Worm (Caenorhabditis elegans) whole organism, L4 larva: ENCODE measurements around the gene R09E10.1.

Experiments
- F10B5.3 ChIP-seq: sonication (generic microtip); optimal IDR thresholded peaks from 2 replicates; lab custom pipeline; 2016; ENCODE audit warnings: mild to moderate bottlenecking, missing genetic modification characterization, missing compliant biosample characterization
- F49E8.2 ChIP-seq: sonication (generic microtip); optimal IDR thresholded peaks from 2 replicates; lab custom pipeline; 2016; ENCODE audit warnings: missing compliant biosample characterization, mild to moderate bottlenecking, missing genetic modification characterization, borderline replicate concordance
- ZK337.2 ChIP-seq: fragments of 200-800 bp; sonication (Bioruptor generic); IDR thresholded peaks from 2 replicates; pipeline ENCODE4 v1.3.6; 2022; ENCODE audit warnings: missing genetic modification reagents, missing genetic modification characterization, missing compliant biosample characterization
- ZK546.5 ChIP-seq, 2 experiments: sonication (generic microtip); optimal IDR thresholded peaks; 2 replicates each; lab custom pipeline; 2017; ENCODE audit warnings: missing biosample characterization in 2 of 2, missing genetic modification characterization in 2 of 2
- aha-1 ChIP-seq: fragments of 150-350 bp; peaks from one replicate; lab custom pipeline; 2014; ENCODE audit warnings: missing biosample characterization, missing genetic modification characterization
- attf-4 ChIP-seq: sonication (generic microtip); optimal IDR thresholded peaks from 3 replicates; lab custom pipeline; 2017; ENCODE audit warnings: missing biosample characterization, missing genetic modification characterization
- ceh-28 ChIP-seq: fragments of 150-350 bp; optimal IDR thresholded peaks from 2 replicates; lab custom pipeline; 2014; ENCODE audit warnings: missing biosample characterization, missing genetic modification reagents, missing genetic modification characterization
- ceh-32 ChIP-seq: sonication (generic microtip); optimal IDR thresholded peaks from 2 replicates; lab custom pipeline; 2016; ENCODE audit warnings: mild to moderate bottlenecking, missing genetic modification characterization, missing compliant biosample characterization; ENCODE audit not compliant: poor library complexity
- ceh-44 ChIP-seq: fragments of 200-800 bp; sonication (Bioruptor generic); IDR thresholded peaks from 2 replicates; pipeline ENCODE4 v1.3.6; 2022; ENCODE audit warnings: missing genetic modification reagents, missing genetic modification characterization, missing compliant biosample characterization
- cey-2 ChIP-seq: sonication (generic microtip); optimal IDR thresholded peaks from 3 replicates; lab custom pipeline; 2017; ENCODE audit warnings: missing genetic modification characterization, mild to moderate bottlenecking, missing compliant biosample characterization, antibody characterized with exemption, borderline replicate concordance; ENCODE audit not compliant: insufficient read depth
- daf-16 ChIP-seq, 3 experiments: sonication (generic microtip); optimal IDR thresholded peaks; 2 replicates each; lab custom pipeline; 2016 to 2017; ENCODE audit warnings: missing genetic modification characterization in 3 of 3, missing genetic modification reagents in 3 of 3, mild to moderate bottlenecking in 2 of 3, missing compliant biosample characterization in 2 of 3, missing biosample characterization in 1 of 3, moderate library complexity in 1 of 3
- daf-8 ChIP-seq: fragments of 200-800 bp; sonication (Bioruptor generic); IDR thresholded peaks from 2 replicates; pipeline ENCODE4 v1.3.6; 2022; ENCODE audit warnings: missing genetic modification characterization, missing compliant biosample characterization
- dmd-6 ChIP-seq: fragments of 200-800 bp; sonication (Bioruptor generic); IDR thresholded peaks from 2 replicates; pipeline ENCODE4 v1.3.6; 2022; ENCODE audit warnings: missing genetic modification reagents, missing genetic modification characterization, missing compliant biosample characterization
- dmd-9 ChIP-seq: fragments of 200-800 bp; sonication (Bioruptor generic); IDR thresholded peaks from 2 replicates; pipeline ENCODE4 v1.3.6; 2022; ENCODE audit warnings: missing genetic modification reagents, missing genetic modification characterization, missing compliant biosample characterization
- dve-1 ChIP-seq: sonication (generic microtip); optimal IDR thresholded peaks from 2 replicates; lab custom pipeline; 2017; ENCODE audit warnings: antibody characterized with exemption, mild to moderate bottlenecking, missing genetic modification characterization, missing compliant biosample characterization; ENCODE audit not compliant: insufficient read depth
- egl-43 ChIP-seq: fragments of 200-800 bp; sonication (Bioruptor generic); IDR thresholded peaks from 2 replicates; pipeline ENCODE4 v1.3.6; 2022; ENCODE audit warnings: missing genetic modification reagents, missing genetic modification characterization, missing compliant biosample characterization
- hlh-11 ChIP-seq: fragments of 200-800 bp; sonication (Bioruptor generic); optimal IDR thresholded peaks from 2 replicates; lab custom pipeline; 2018; ENCODE audit warnings: mild to moderate bottlenecking, missing genetic modification characterization, missing compliant biosample characterization
- hlh-30 ChIP-seq: sonication (generic microtip); optimal IDR thresholded peaks from 2 replicates; lab custom pipeline; 2017; ENCODE audit warnings: antibody characterized with exemption, mild to moderate bottlenecking, missing genetic modification characterization, missing compliant biosample characterization; ENCODE audit not compliant: insufficient read depth
- jun-1 ChIP-seq: fragments of 150-350 bp; optimal IDR thresholded peaks from 2 replicates; lab custom pipeline; 2014; ENCODE audit warnings: missing biosample characterization, missing genetic modification reagents, missing genetic modification characterization
- lin-1 ChIP-seq: fragments of 200-800 bp; sonication (Bioruptor generic); IDR thresholded peaks from 2 replicates; pipeline ENCODE4 v1.3.6; 2022; ENCODE audit warnings: missing genetic modification reagents, missing genetic modification characterization, missing compliant biosample characterization
- lin-13 ChIP-seq: fragments of 150-350 bp; optimal IDR thresholded peaks from 2 replicates; lab custom pipeline; 2014; ENCODE audit warnings: missing biosample characterization, missing genetic modification reagents, missing genetic modification characterization
- lin-15B ChIP-seq: fragments of 150-350 bp; sonication (generic microtip); optimal IDR thresholded peaks from 3 replicates; lab custom pipeline; 2014; ENCODE audit warnings: missing biosample characterization, missing genetic modification characterization
- madf-5 ChIP-seq, 2 experiments: fragments of 200-800 bp; sonication (Bioruptor generic); IDR thresholded peaks; 2 replicates each; pipeline ENCODE4 v1.3.6; 2022; ENCODE audit warnings: missing compliant biosample characterization in 2 of 2, missing genetic modification characterization in 2 of 2
- mdt-29 ChIP-seq: fragments of 200-800 bp; sonication (Bioruptor generic); IDR thresholded peaks from 2 replicates; pipeline ENCODE4 v1.3.6; 2022; ENCODE audit warnings: missing genetic modification reagents, missing genetic modification characterization, missing compliant biosample characterization
- mep-1 ChIP-seq: fragments of 150-350 bp; sonication (generic microtip); optimal IDR thresholded peaks from 3 replicates; lab custom pipeline; 2014; ENCODE audit warnings: missing biosample characterization, missing genetic modification characterization
- mxl-2 ChIP-seq: fragments of 200-800 bp; sonication (Bioruptor generic); conservative IDR thresholded peaks from 2 replicates; pipeline ENCODE4 v1.3.6; 2022; ENCODE audit warnings: missing genetic modification reagents, missing genetic modification characterization, missing compliant biosample characterization
- nhr-102 ChIP-seq: sonication (generic microtip); optimal IDR thresholded peaks from 2 replicates; lab custom pipeline; 2016; ENCODE audit warnings: mild to moderate bottlenecking, missing genetic modification characterization, moderate library complexity, missing compliant biosample characterization
- nhr-25 ChIP-seq: sonication (generic microtip); optimal IDR thresholded peaks from 2 replicates; lab custom pipeline; 2017; ENCODE audit warnings: missing genetic modification characterization, mild to moderate bottlenecking, missing compliant biosample characterization, antibody characterized with exemption, moderate library complexity, borderline replicate concordance; ENCODE audit not compliant: insufficient read depth
- nhr-41 ChIP-seq: fragments of 200-800 bp; sonication (Bioruptor generic); IDR thresholded peaks from 2 replicates; pipeline ENCODE4 v1.3.6; 2022; ENCODE audit warnings: missing genetic modification reagents, missing genetic modification characterization, missing compliant biosample characterization
- nhr-42 ChIP-seq: fragments of 200-800 bp; sonication (Bioruptor generic); IDR thresholded peaks from 2 replicates; pipeline ENCODE4 v1.3.6; 2022; ENCODE audit warnings: missing genetic modification characterization, missing compliant biosample characterization
- nhr-48 ChIP-seq: sonication (generic microtip); optimal IDR thresholded peaks from 2 replicates; lab custom pipeline; 2016; ENCODE audit warnings: mild to moderate bottlenecking, missing genetic modification characterization, missing compliant biosample characterization
- pqm-1 ChIP-seq: sonication (generic microtip); optimal IDR thresholded peaks from 2 replicates; lab custom pipeline; 2017; ENCODE audit warnings: missing biosample characterization, missing genetic modification characterization
- rbr-2 ChIP-seq: sonication (generic microtip); optimal IDR thresholded peaks from 2 replicates; lab custom pipeline; 2016; ENCODE audit warnings: missing genotype, missing genetic modification characterization, missing compliant biosample characterization
- set-16 ChIP-seq: fragments of 200-800 bp; sonication (Bioruptor generic); IDR thresholded peaks from 2 replicates; pipeline ENCODE4 v1.3.6; 2022; ENCODE audit warnings: missing genetic modification reagents, missing genetic modification characterization, missing compliant biosample characterization
- snpc-1.2 ChIP-seq: fragments of 200-800 bp; sonication (Bioruptor generic); IDR thresholded peaks from 2 replicates; pipeline ENCODE4 v1.3.6; 2022; ENCODE audit warnings: missing genetic modification reagents, missing genetic modification characterization, missing compliant biosample characterization
- unc-39 ChIP-seq: sonication (generic microtip); optimal IDR thresholded peaks from 2 replicates; lab custom pipeline; 2017; ENCODE audit warnings: missing biosample characterization, missing genetic modification characterization
- unc-62 ChIP-seq, 3 experiments: fragments of 150-350 bp in 1 of 3; sonication (generic microtip); optimal IDR thresholded peaks in 2 of 3; peaks in 1 of 3; 1 replicate in 1 of 3; 2 replicates in 2 of 3; lab custom pipeline; 2014 to 2017; ENCODE audit warnings: missing biosample characterization in 3 of 3, missing genetic modification characterization in 3 of 3, missing genetic modification reagents in 3 of 3, missing genotype in 1 of 3
- zfp-3 ChIP-seq: fragments of 200-800 bp; sonication (Bioruptor generic); conservative IDR thresholded peaks from 2 replicates; pipeline ENCODE4 v1.3.6; 2022; ENCODE audit warnings: missing genetic modification reagents, missing genetic modification characterization, missing compliant biosample characterization
- ztf-11 ChIP-seq: fragments of 150-350 bp; optimal IDR thresholded peaks from 2 replicates; lab custom pipeline; 2014; ENCODE audit warnings: missing biosample characterization, missing genetic modification characterization

R09E10.1 gene

DNA sequence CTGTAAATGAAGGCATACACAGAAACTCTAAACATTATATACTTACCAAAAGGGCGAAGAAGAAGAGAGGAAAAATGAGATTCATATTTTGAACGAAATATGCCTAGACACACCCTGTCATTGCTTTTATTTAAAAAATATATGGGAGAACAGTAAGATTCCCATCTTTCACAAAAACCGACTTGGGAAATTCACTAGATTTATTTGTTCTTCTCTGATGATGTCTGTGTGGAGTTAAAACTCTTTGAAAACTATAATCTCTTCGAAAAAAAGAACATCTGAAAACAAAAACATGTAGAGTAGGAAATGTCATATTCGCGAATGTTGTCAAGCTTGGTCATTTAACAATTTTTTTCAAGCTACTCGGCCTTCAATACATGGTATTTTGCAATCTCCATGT lies 12.2 kb downstream of the R09E10.1 start, which contains the start of gene R09E10.8:
R09E10.8 (minus strand) TSS at position 101 of the 400 bp plus-strand sequence.
- TF ChIP-seq nhr-25 (tag; lab: Kevin White, UChicago), result no peak
- no peak for TF ChIP-seq ZK337.2 (GFP tag; lab: Robert Waterston, UW)
- TF ChIP-seq nhr-42, result no peak
- TF ChIP-seq dve-1, result no peak
- TF ChIP-seq dmd-9 (GFP tag; lab: Robert Waterston, UW), result no peak
- TF ChIP-seq jun-1 (tag; lab: Kevin White, UChicago), result no peak
- no peak for TF ChIP-seq rbr-2 (tag; lab: Kevin White, UChicago)
- TF ChIP-seq F49E8.2 (tag; lab: Kevin White, UChicago), result no peak
- no peak for TF ChIP-seq egl-43 (GFP tag; lab: Robert Waterston, UW)
- TF ChIP-seq aha-1 (tag; lab: Kevin White, UChicago), result no peak
- no peak for TF ChIP-seq ZK546.5 (tag; optimal IDR thresholded peaks at IDR 0.05; lab: Kevin White, UChicago)
- no peak for TF ChIP-seq ceh-44
- no peak for TF ChIP-seq mdt-29 (GFP tag; lab: Robert Waterston, UW)
- no peak for TF ChIP-seq snpc-1.2 (GFP tag; lab: Robert Waterston, UW)
- TF ChIP-seq ztf-11, result no peak
- no peak for TF ChIP-seq cey-2 (tag; lab: Kevin White, UChicago)
- no peak for TF ChIP-seq nhr-41 (GFP tag; lab: Robert Waterston, UW)

DNA sequence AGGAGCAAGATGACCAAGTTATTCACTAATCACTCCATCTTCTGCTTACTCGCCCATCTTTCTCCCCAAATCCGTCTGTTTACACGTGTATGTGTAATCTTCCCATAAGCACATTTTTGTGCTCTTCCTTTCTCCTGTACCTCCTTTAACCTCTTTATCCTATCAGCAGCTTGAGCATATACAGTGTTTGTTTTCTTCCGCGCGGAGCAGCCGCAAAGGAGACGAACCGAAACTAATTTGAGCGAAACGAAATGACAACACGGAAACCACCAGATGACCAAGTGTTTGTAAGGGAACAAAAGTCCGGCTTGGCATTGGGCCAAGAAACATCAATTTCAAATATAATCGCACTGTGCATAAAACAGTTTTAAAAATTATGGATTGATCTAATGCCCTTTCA lies 18.2 kb downstream of the R09E10.1 start:
- no peak for TF ChIP-seq ceh-28 (tag; lab: Kevin White, UChicago)
- no peak for TF ChIP-seq unc-62 (GFP tag; optimal IDR thresholded peaks at IDR 0.05 in 1 of 2; lab: Kevin White, UChicago)
- TF ChIP-seq unc-62 (tag; optimal IDR thresholded peaks at IDR 0.05; lab: Kevin White, UChicago), result no peak
- no peak for TF ChIP-seq lin-15B
- no peak for TF ChIP-seq set-16 (GFP tag; lab: Robert Waterston, UW)
- 0 out of 2 replicates have a peak, but pooled peaks have one; percentile 6 for TF ChIP-seq nhr-42
- no peak for TF ChIP-seq madf-5 (GFP tag; IDR thresholded peaks at IDR 0.05; lab: Robert Waterston, UW)
- no peak for TF ChIP-seq lin-1 (GFP tag; lab: Robert Waterston, UW)

ce11 chrIV:10302203-10302602 lies 20.3 kb downstream of the R09E10.1 start, which contains the start of gene R09E10.5:
Gene R09E10.5 (minus strand): TSS chrIV:10302303.
- no peak for TF ChIP-seq nhr-25 (tag; lab: Kevin White, UChicago)
- no peak for TF ChIP-seq mxl-2 (GFP tag; lab: Robert Waterston, UW)
- no peak for TF ChIP-seq daf-16 (GFP tag; optimal IDR thresholded peaks at IDR 0.05; lab: Kevin White, UChicago)
- no peak for TF ChIP-seq daf-16 (tag; optimal IDR thresholded peaks at IDR 0.05; lab: Kevin White, UChicago)
- no peak for TF ChIP-seq attf-4 (tag; lab: Kevin White, UChicago)
- TF ChIP-seq ceh-44, result no peak

DNA sequence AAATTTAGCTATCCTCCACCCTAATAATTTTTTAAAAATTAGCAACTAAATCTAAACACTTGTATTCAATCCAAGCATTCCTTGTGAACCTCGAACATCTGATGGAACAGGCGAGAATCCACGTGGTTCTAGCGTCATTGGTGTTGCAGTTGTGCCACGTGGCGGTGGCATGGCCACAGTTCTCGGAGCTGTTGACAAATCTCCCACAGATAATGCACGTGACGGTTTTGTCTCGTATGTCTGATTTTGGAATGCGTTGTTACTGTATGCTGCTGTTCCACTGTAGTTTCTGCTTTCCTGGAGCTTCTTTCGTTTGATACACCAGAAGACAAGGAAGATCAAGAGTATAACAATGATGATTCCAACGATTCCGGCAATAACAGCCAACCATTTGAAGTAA lies 26.5 kb downstream of the R09E10.1 start:
- TF ChIP-seq unc-62 (GFP tag; optimal IDR thresholded peaks at IDR 0.05 in 1 of 2; lab: Kevin White, UChicago) (peak in 1 of 2 experiments; percentile 92), unc-62 (tag; optimal IDR thresholded peaks at IDR 0.05; lab: Kevin White, UChicago) (no peak), dmd-6 (GFP tag; lab: Robert Waterston, UW) (no peak), nhr-102 (tag; lab: Kevin White, UChicago) (no peak)

- TF ChIP-seq F10B5.3 (tag; lab: Kevin White, UChicago), result no peak
- no peak for TF ChIP-seq nhr-48 (tag; lab: Kevin White, UChicago)
- no peak for TF ChIP-seq mep-1 (tag; lab: Kevin White, UChicago)
- TF ChIP-seq lin-13 (GFP tag; lab: Kevin White, UChicago), result no peak
- TF ChIP-seq madf-5 (GFP tag; IDR thresholded peaks at IDR 0.05; lab: Robert Waterston, UW), result no peak
- TF ChIP-seq ztf-11, result no peak
- peak; percentile 68 for TF ChIP-seq hlh-30 (tag; lab: Kevin White, UChicago)
- no peak for TF ChIP-seq unc-39 (tag; lab: Kevin White, UChicago)
- TF ChIP-seq unc-62 (GFP tag; optimal IDR thresholded peaks at IDR 0.05 in 1 of 2; lab: Kevin White, UChicago), result peak in 1 of 2 experiments; percentile 84
- TF ChIP-seq unc-62 (tag; optimal IDR thresholded peaks at IDR 0.05; lab: Kevin White, UChicago), result no peak
- TF ChIP-seq hlh-11, result peak; percentile 42
- TF ChIP-seq zfp-3 (GFP tag; lab: Robert Waterston, UW), result no peak
- no peak for TF ChIP-seq daf-8 (GFP tag; lab: Robert Waterston, UW)
- TF ChIP-seq daf-16 (GFP tag; optimal IDR thresholded peaks at IDR 0.05; lab: Kevin White, UChicago), result no peak
- no peak for TF ChIP-seq daf-16 (tag; optimal IDR thresholded peaks at IDR 0.05; lab: Kevin White, UChicago)
- no peak for TF ChIP-seq pqm-1 (tag; lab: Kevin White, UChicago)
- TF ChIP-seq ceh-32 (tag; lab: Kevin White, UChicago), result no peak
Observed at ce11 chrIV:10295084-10295483, 27.5 kb downstream of the R09E10.1 start, which contains the start of gene R09E10.13. Gene R09E10.13 (minus strand): TSS chrIV:10295144.
